Worm (Caenorhabditis elegans) whole organism, L4/young adult: ENCODE measurements around the gene mpc-1.

Experiments
- W03F9.2 ChIP-seq: fragments of 150-350 bp; optimal IDR thresholded peaks from 2 replicates; lab custom pipeline; 2014; ENCODE audit warnings: missing biosample characterization, missing genetic modification characterization
- dao-5 ChIP-seq: sonication (generic microtip); optimal IDR thresholded peaks from 2 replicates; lab custom pipeline; 2016; ENCODE audit warnings: missing genotype, missing genetic modification characterization, moderate library complexity, missing compliant biosample characterization
- him-1 ChIP-seq: sonication (generic microtip); optimal IDR thresholded peaks from 2 replicates; lab custom pipeline; 2016; ENCODE audit warnings: missing genotype, missing genetic modification reagents, missing genetic modification characterization, missing compliant biosample characterization

- no peak for TF ChIP-seq him-1 (tag; lab: Kevin White, UChicago)
- TF ChIP-seq W03F9.2 (tag; lab: Kevin White, UChicago) = no peak
- TF ChIP-seq dao-5 (tag; lab: Kevin White, UChicago) = no peak
These were observed 48.3 kb upstream of the mpc-1 start, which contains the start of gene ckb-1 for ce11 chrIII:4364974-4365373.
